Fruit fly (Drosophila melanogaster) whole organism, pupa: Measurements from ENCODE around the gene aay.

ENCODE experiments used
- CG10348 ChIP-seq: fragments of 200-800 bp; sonication (Bioruptor generic); IDR thresholded peaks from 2 replicates; pipeline ENCODE4 v1.3.6; 2022; ENCODE audit warnings: missing biosample characterization, missing genetic modification characterization
- CG12605 ChIP-seq: fragments of 200-800 bp; sonication (Bioruptor generic); IDR thresholded peaks from 2 replicates; pipeline ENCODE4 v1.3.6; 2022; ENCODE audit warnings: missing biosample characterization, missing genetic modification characterization
- CG13204 ChIP-seq: fragments of 200-800 bp; sonication (Bioruptor generic); optimal IDR thresholded peaks from 2 replicates; lab custom pipeline; 2018; ENCODE audit warnings: missing biosample characterization, mild to moderate bottlenecking, missing genetic modification characterization, moderate library complexity
- CG14655 ChIP-seq: fragments of 200-800 bp; sonication (Bioruptor generic); optimal IDR thresholded peaks from 3 replicates; lab custom pipeline; 2017; ENCODE audit warnings: mild to moderate bottlenecking, missing biosample characterization, missing genetic modification reagents, missing genetic modification characterization
- CG15710 ChIP-seq: fragments of 200-800 bp; sonication (Bioruptor generic); optimal IDR thresholded peaks from 2 replicates; lab custom pipeline; 2018; ENCODE audit warnings: missing biosample characterization, mild to moderate bottlenecking, missing genetic modification characterization, moderate library complexity
- CG17806 ChIP-seq: fragments of 200-800 bp; sonication (Bioruptor generic); optimal IDR thresholded peaks from 2 replicates; lab custom pipeline; 2018; ENCODE audit warnings: missing biosample characterization, mild to moderate bottlenecking, missing genetic modification characterization, moderate library complexity
- CG32121 ChIP-seq: fragments of 200-800 bp; sonication (Bioruptor generic); IDR thresholded peaks from 2 replicates; pipeline ENCODE4 v1.3.6; 2022; ENCODE audit warnings: missing biosample characterization, missing genetic modification characterization
- CG34367 ChIP-seq: fragments of 200-800 bp; sonication (Bioruptor generic); optimal IDR thresholded peaks from 2 replicates; lab custom pipeline; 2018; ENCODE audit warnings: missing biosample characterization, mild to moderate bottlenecking, missing genetic modification characterization
- CG4496 ChIP-seq: fragments of 200-800 bp; sonication (Bioruptor generic); IDR thresholded peaks from 3 replicates; pipeline ENCODE4 v1.3.6; 2022; ENCODE audit warnings: missing biosample characterization, missing genetic modification characterization
- CG8159 ChIP-seq: fragments of 200-800 bp; sonication (Bioruptor generic); optimal IDR thresholded peaks from 3 replicates; lab custom pipeline; 2018; ENCODE audit warnings: missing biosample characterization, mild to moderate bottlenecking, missing genetic modification characterization, moderate library complexity
- CG8301 ChIP-seq: fragments of 200-800 bp; sonication (Bioruptor generic); optimal IDR thresholded peaks from 2 replicates; lab custom pipeline; 2018; ENCODE audit warnings: missing biosample characterization, mild to moderate bottlenecking, missing genetic modification characterization
- CG9948 ChIP-seq: fragments of 200-800 bp; sonication (Bioruptor generic); optimal IDR thresholded peaks from 2 replicates; lab custom pipeline; 2018; ENCODE audit warnings: missing biosample characterization, mild to moderate bottlenecking, missing genetic modification characterization, moderate library complexity
- D1 ChIP-seq: fragments of 200-800 bp; sonication (Bioruptor generic); optimal IDR thresholded peaks from 2 replicates; lab custom pipeline; 2018; ENCODE audit warnings: missing biosample characterization, mild to moderate bottlenecking, missing genetic modification characterization, moderate library complexity
- EcR ChIP-seq: fragments of 200-800 bp; sonication (Bioruptor generic); optimal IDR thresholded peaks from 3 replicates; lab custom pipeline; 2019; ENCODE audit warnings: missing biosample characterization, missing genetic modification characterization, mild to moderate bottlenecking, moderate library complexity, missing genetic modification reagents
- Ets98B ChIP-seq: fragments of 200-800 bp; sonication (Bioruptor generic); IDR thresholded peaks from 2 replicates; pipeline ENCODE4 v1.3.6; 2022; ENCODE audit warnings: missing biosample characterization, missing genetic modification characterization
- Pif1A ChIP-seq: fragments of 200-800 bp; sonication (Bioruptor generic); optimal IDR thresholded peaks from 3 replicates; lab custom pipeline; 2016; ENCODE audit warnings: missing biosample characterization, missing genetic modification characterization
- Pif1B ChIP-seq: fragments of 200-800 bp; sonication (Bioruptor generic); optimal IDR thresholded peaks from 3 replicates; lab custom pipeline; 2016; ENCODE audit warnings: missing biosample characterization, missing genetic modification characterization
- Snoo ChIP-seq: fragments of 200-800 bp; sonication (Bioruptor generic); optimal IDR thresholded peaks from 3 replicates; lab custom pipeline; 2017; ENCODE audit warnings: missing biosample characterization, mild to moderate bottlenecking, missing genetic modification characterization, inconsistent platforms
- fd96Ca ChIP-seq: fragments of 200-800 bp; sonication (Bioruptor generic); IDR thresholded peaks from 3 replicates; pipeline ENCODE4 v1.3.6; 2022; ENCODE audit warnings: missing biosample characterization, missing genetic modification characterization
- gl ChIP-seq: fragments of 200-800 bp; sonication (Bioruptor generic); optimal IDR thresholded peaks from 2 replicates; lab custom pipeline; 2018; ENCODE audit warnings: missing biosample characterization, mild to moderate bottlenecking, missing genetic modification characterization
- rn ChIP-seq: fragments of 200-800 bp; sonication (Bioruptor generic); IDR thresholded peaks from 2 replicates; pipeline ENCODE4 v1.3.6; 2022; ENCODE audit warnings: missing biosample characterization, missing genetic modification characterization

The aay gene

dm6 chr3L:9462794-9463193, 39.7 kb downstream of the aay start:
- TF ChIP-seq CG10348 (GFP tag; lab: Robert Waterston, UW) (no peak), CG32121 (no peak), CG9948 (peak; percentile 6), fd96Ca (GFP tag; lab: Robert Waterston, UW) (0 out of 3 replicates have a peak, but pooled peaks have one; percentile 13), CG4496 (0 out of 3 replicates have a peak, but pooled peaks have one; percentile 10), CG12605 (peak; percentile 58; the same call in 1 of the 2 replicates), CG8159 (tag; lab: Kevin White, UChicago) (peak; percentile 41), EcR (GFP tag; lab: Kevin White, UChicago) (peak; percentile 21), Ets98B (GFP tag; lab: Robert Waterston, UW) (no peak), CG34367 (tag; lab: Kevin White, UChicago) (peak; percentile 54), CG15710 (tag; lab: Kevin White, UChicago) (peak; percentile 42), Pif1A (GFP tag; lab: Kevin White, UChicago) (peak; percentile 17), D1 (tag; lab: Kevin White, UChicago) (no peak), CG8301 (no peak), CG13204 (GFP tag; lab: Kevin White, UChicago) (peak; percentile 91), CG14655 (GFP tag; lab: Kevin White, UChicago) (no peak), rn (no peak), Snoo (tag; lab: Kevin White, UChicago) (no peak), gl (tag; lab: Kevin White, UChicago) (peak; percentile 82), CG17806 (tag; lab: Kevin White, UChicago) (peak; percentile 46), Pif1B (GFP tag; lab: Kevin White, UChicago) (no peak)

dm6 chr3L:9465652-9466244, 42.7 kb downstream of the aay start:
- TF ChIP-seq Pif1A (GFP tag; lab: Kevin White, UChicago) (no peak), CG34367 (tag; lab: Kevin White, UChicago) (no peak)

dm6 chr3L:9466595-9466994, 43.5 kb downstream of the aay start:
- TF ChIP-seq CG10348 (GFP tag; lab: Robert Waterston, UW) (no peak), CG14655 (GFP tag; lab: Kevin White, UChicago) (peak; percentile 41), CG13204 (GFP tag; lab: Kevin White, UChicago) (no peak), gl (tag; lab: Kevin White, UChicago) (no peak), D1 (tag; lab: Kevin White, UChicago) (no peak), CG4496 (no peak), CG15710 (tag; lab: Kevin White, UChicago) (peak; percentile 7), CG32121 (no peak), CG17806 (tag; lab: Kevin White, UChicago) (peak; percentile 26), rn (no peak), fd96Ca (GFP tag; lab: Robert Waterston, UW) (no peak), Pif1B (GFP tag; lab: Kevin White, UChicago) (no peak), CG34367 (tag; lab: Kevin White, UChicago) (no peak), Pif1A (GFP tag; lab: Kevin White, UChicago) (no peak), CG8159 (tag; lab: Kevin White, UChicago) (peak; percentile 50), Snoo (tag; lab: Kevin White, UChicago) (no peak), Ets98B (GFP tag; lab: Robert Waterston, UW) (no peak), CG8301 (peak; percentile 1), CG9948 (peak; percentile 34), EcR (GFP tag; lab: Kevin White, UChicago) (no peak), CG12605 (no peak)

dm6 chr3L:9467267-9467666, 44.2 kb downstream of the aay start:
- no peak for TF ChIP-seq Pif1A (GFP tag; lab: Kevin White, UChicago)
- no peak for TF ChIP-seq Ets98B (GFP tag; lab: Robert Waterston, UW)
- TF ChIP-seq CG4496: no peak

- TF ChIP-seq CG4496 (peak; percentile 75), CG8301 (no peak), CG14655 (GFP tag; lab: Kevin White, UChicago) (no peak), D1 (tag; lab: Kevin White, UChicago) (no peak), Snoo (tag; lab: Kevin White, UChicago) (peak; percentile 12), CG32121 (peak; percentile 43; the same call in 1 of the 2 replicates), Ets98B (GFP tag; lab: Robert Waterston, UW) (peak; percentile 80), gl (tag; lab: Kevin White, UChicago) (peak; percentile 64), fd96Ca (GFP tag; lab: Robert Waterston, UW) (peak; percentile 69), CG13204 (GFP tag; lab: Kevin White, UChicago) (peak; percentile 57), CG34367 (tag; lab: Kevin White, UChicago) (peak; percentile 26), rn (no peak), CG15710 (tag; lab: Kevin White, UChicago) (peak; percentile 35), CG12605 (peak; percentile 72; the same call in 1 of the 2 replicates), CG10348 (GFP tag; lab: Robert Waterston, UW) (no peak), CG8159 (tag; lab: Kevin White, UChicago) (no peak), Pif1B (GFP tag; lab: Kevin White, UChicago) (no peak), Pif1A (GFP tag; lab: Kevin White, UChicago) (peak; percentile 59)
These were observed 44.7 kb downstream of the aay start for dm6 chr3L:9467763-9468206.
